Fruit fly (Drosophila melanogaster) whole organism, adult: Measurements from ENCODE around the gene CG14105.

ENCODE experiments used
- CG33017 ChIP-seq: fragments of 200-800 bp; sonication (Bioruptor generic); optimal IDR thresholded peaks from 2 replicates; lab custom pipeline; 2018; ENCODE audit warnings: missing biosample characterization, mild to moderate bottlenecking, missing genetic modification characterization, moderate library complexity
- CG7045 ChIP-seq: fragments of 200-800 bp; sonication (Bioruptor generic); optimal IDR thresholded peaks from 2 replicates; lab custom pipeline; 2017; ENCODE audit warnings: missing biosample characterization, mild to moderate bottlenecking, missing genetic modification characterization
- Clk ChIP-seq: fragments of 200-800 bp; sonication (Bioruptor generic); optimal IDR thresholded peaks from 2 replicates; lab custom pipeline; 2017; ENCODE audit warnings: missing biosample characterization, missing genetic modification characterization
- Hr96 ChIP-seq: fragments of 200-800 bp; sonication (Bioruptor generic); optimal IDR thresholded peaks from 2 replicates; lab custom pipeline; 2016; ENCODE audit warnings: missing biosample characterization, missing genetic modification characterization
- Mnt ChIP-seq: fragments of 200-800 bp; sonication (Bioruptor generic); optimal IDR thresholded peaks from 2 replicates; lab custom pipeline; 2016; ENCODE audit warnings: missing biosample characterization, mild to moderate bottlenecking, missing genetic modification characterization
- kay ChIP-seq: fragments of 200-800 bp; sonication (Bioruptor generic); peaks from one replicate; lab custom pipeline; 2016; ENCODE audit warnings: missing biosample characterization, missing genetic modification characterization, borderline replicate concordance
- ovo ChIP-seq: fragments of 200-800 bp; sonication (Bioruptor generic); optimal IDR thresholded peaks from 2 replicates; lab custom pipeline; 2016; ENCODE audit warnings: missing biosample characterization, missing genetic modification characterization
- toe ChIP-seq: fragments of 200-800 bp; sonication (Bioruptor generic); optimal IDR thresholded peaks from 2 replicates; lab custom pipeline; 2016; ENCODE audit warnings: missing biosample characterization, missing genetic modification characterization

- peak; percentile 76 for TF ChIP-seq CG7045 (GFP tag; lab: Kevin White, UChicago)
- no peak for TF ChIP-seq ovo (GFP tag; lab: Kevin White, UChicago)
- TF ChIP-seq Clk (GFP tag; lab: Kevin White, UChicago), result peak; percentile 26
- TF ChIP-seq Hr96 (GFP tag; lab: Kevin White, UChicago), result no peak
- no peak for TF ChIP-seq Mnt (GFP tag; lab: Kevin White, UChicago)
- TF ChIP-seq toe (GFP tag; lab: Kevin White, UChicago), result no peak
- TF ChIP-seq kay, result no peak
- no peak for TF ChIP-seq CG33017 (tag; lab: Kevin White, UChicago)
Measured at dm6 chr3L:13450177-13450793, 23.8 kb upstream of the CG14105 start, which contains the start of the genes JMJD7 and CG10738.
